Fruit fly (Drosophila melanogaster): ENCODE data around the gene Mst27D.

The Mst27D gene

dm6 chr2L:7039342-7039684 lies 21.3 kb downstream of the Mst27D start (continued):
- TF ChIP-seq CG12942 (GFP tag; optimal IDR thresholded peaks at IDR 0.05) (peak; percentile 53), CG6791 (GFP tag; IDR thresholded peaks at IDR 0.05; ENCODE audit: partially characterized antibody) (no peak), Hand (GFP tag; optimal IDR thresholded peaks at IDR 0.05) (no peak), CG14014 (GFP tag; IDR thresholded peaks at IDR 0.05) (peak; percentile 53; the same call in 1 of the 2 replicates), Hsf (GFP tag; optimal IDR thresholded peaks at IDR 0.05) (peak; percentile 42), nerfin-1 (tag; optimal IDR thresholded peaks at IDR 0.05) (no peak), mirr (GFP tag; optimal IDR thresholded peaks at IDR 0.05) (no peak), dmrt11E (tag; optimal IDR thresholded peaks at IDR 0.05) (peak; percentile 28), CG11085 (GFP tag; IDR thresholded peaks at IDR 0.05) (no peak), Oaz (GFP tag; IDR thresholded peaks at IDR 0.05) (peak; percentile 59; the same call in 1 of the 2 replicates), Ssrp (tag; optimal IDR thresholded peaks at IDR 0.05) (peak; percentile 47), CG10654 (GFP tag; optimal IDR thresholded peaks at IDR 0.05) (peak; percentile 7), CG17328 (GFP tag; IDR thresholded peaks at IDR 0.05) (peak; percentile 48; the same call in 1 of the 2 replicates), crc (GFP tag; optimal IDR thresholded peaks at IDR 0.05) (peak; percentile 16), bigmax (GFP tag; optimal IDR thresholded peaks at IDR 0.05) (no peak), Fer3 (tag; optimal IDR thresholded peaks at IDR 0.05) (peak; percentile 43), disco-r (GFP tag; optimal IDR thresholded peaks at IDR 0.05) (peak; percentile 6), Tbp (GFP tag; optimal IDR thresholded peaks at IDR 0.05) (no peak), salm (tag; optimal IDR thresholded peaks at IDR 0.05) (no peak), HLH54F (GFP tag; optimal IDR thresholded peaks at IDR 0.05) (peak; percentile 35), HLH4C (GFP tag; IDR thresholded peaks at IDR 0.05; ENCODE audit: partially characterized antibody) (no peak), D19A (tag; optimal IDR thresholded peaks at IDR 0.05) (peak; percentile 40), CG6654 (GFP tag; optimal IDR thresholded peaks at IDR 0.05) (no peak), Rx (GFP tag; IDR thresholded peaks at IDR 0.05) (peak; percentile 2; the same call in 1 of the 2 replicates), slbo (GFP tag; IDR thresholded peaks at IDR 0.05) (peak; percentile 61), kay (GFP tag; optimal IDR thresholded peaks at IDR 0.05) (no peak), ci (GFP tag; IDR thresholded peaks at IDR 0.05) (peak; percentile 66; the same call in 2 of the 3 replicates), CG6254 (GFP tag; optimal IDR thresholded peaks at IDR 0.05) (no peak), HmgD (GFP tag; optimal IDR thresholded peaks at IDR 0.05) (no peak), Six4 (GFP tag; optimal IDR thresholded peaks at IDR 0.05) (no peak), CG10274 (GFP tag; optimal IDR thresholded peaks at IDR 0.05) (no peak), yki (optimal IDR thresholded peaks at IDR 0.05) (no peak), Asciz (GFP tag; optimal IDR thresholded peaks at IDR 0.05) (peak; percentile 46), mld (GFP tag; IDR thresholded peaks at IDR 0.05; ENCODE audit: partially characterized antibody) (no peak), Atf-2 (GFP tag; optimal IDR thresholded peaks at IDR 0.05) (peak; percentile 46), fu2 (GFP tag; optimal IDR thresholded peaks at IDR 0.05) (no peak), CG32767 (GFP tag; IDR thresholded peaks at IDR 0.05) (peak; percentile 42; the same call in 1 of the 2 replicates), ttk (GFP tag; IDR thresholded peaks at IDR 0.05) (no peak; the same call in 1 of the 2 replicates), gt (GFP tag; IDR thresholded peaks at IDR 0.05) (no peak), zfh2 (GFP tag; optimal IDR thresholded peaks at IDR 0.05) (peak; percentile 64), gro (GFP tag; optimal IDR thresholded peaks at IDR 0.05) (no peak), CG16863 (GFP tag; optimal IDR thresholded peaks at IDR 0.05) (peak; percentile 19), bowl (GFP tag; IDR thresholded peaks at IDR 0.05) (no peak), CG3995 (GFP tag; optimal IDR thresholded peaks at IDR 0.05) (no peak), NK7.1 (GFP tag; optimal IDR thresholded peaks at IDR 0.05) (no peak), CG4328 (GFP tag; optimal IDR thresholded peaks at IDR 0.05) (no peak), CG7357 (GFP tag; IDR thresholded peaks at IDR 0.05) (peak; percentile 44; the same call in 2 of the 3 replicates), pnt (GFP tag; optimal IDR thresholded peaks at IDR 0.05) (peak; percentile 53), CG9932 (GFP tag; IDR thresholded peaks at IDR 0.05) (peak; percentile 24; the same call in 1 of the 2 replicates), usp (GFP tag; optimal IDR thresholded peaks at IDR 0.05) (no peak), Nf-YB (GFP tag; optimal IDR thresholded peaks at IDR 0.05) (no peak), danr (GFP tag; IDR thresholded peaks at IDR 0.05) (peak; percentile 55; the same call in 1 of the 2 replicates), CG4404 (GFP tag; IDR thresholded peaks at IDR 0.05) (no peak)

All from whole organism, embryonic.